Worm (Caenorhabditis elegans) whole organism, L2 larva: ENCODE data around the gene Y41C4A.11.

Experiments
- C34F6.9 ChIP-seq: fragments of 150-350 bp; optimal IDR thresholded peaks from 2 replicates; lab custom pipeline; 2014; ENCODE audit warnings: missing biosample characterization, missing genetic modification characterization
- ZK546.5 ChIP-seq: sonication (generic microtip); optimal IDR thresholded peaks from 2 replicates; lab custom pipeline; 2017; ENCODE audit warnings: missing biosample characterization, missing genetic modification characterization
- ama-1 ChIP-seq: fragments of 150-350 bp; optimal IDR thresholded peaks from 2 replicates; lab custom pipeline; 2018; ENCODE audit warnings: inconsistent platforms
- ceh-82 ChIP-seq: fragments of 150-350 bp; optimal IDR thresholded peaks from 2 replicates; lab custom pipeline; 2014; ENCODE audit warnings: missing biosample characterization, missing genetic modification characterization
- dmd-4 ChIP-seq: sonication (generic microtip); optimal IDR thresholded peaks from 2 replicates; lab custom pipeline; 2017; ENCODE audit warnings: missing biosample characterization, missing genetic modification characterization
- egl-27 ChIP-seq: sonication (generic microtip); optimal IDR thresholded peaks from 3 replicates; lab custom pipeline; 2017; ENCODE audit warnings: missing biosample characterization, missing genetic modification reagents, missing genetic modification characterization
- lin-13 ChIP-seq: fragments of 150-350 bp; optimal IDR thresholded peaks from 2 replicates; lab custom pipeline; 2014; ENCODE audit warnings: missing biosample characterization, missing genetic modification reagents, missing genetic modification characterization
- mbf-1 ChIP-seq: sonication (generic microtip); optimal IDR thresholded peaks from 2 replicates; lab custom pipeline; 2017; ENCODE audit warnings: missing biosample characterization, missing genetic modification characterization
- mdl-1 ChIP-seq, 2 experiments: fragments of 150-350 bp in 1 of 2; sonication (generic microtip) in 1 of 2; optimal IDR thresholded peaks; 2 replicates each; lab custom pipeline; 2017; ENCODE audit warnings: missing biosample characterization in 2 of 2, missing genetic modification characterization in 2 of 2
- nhr-237 ChIP-seq: fragments of 150-350 bp; optimal IDR thresholded peaks from 2 replicates; lab custom pipeline; 2014; ENCODE audit warnings: missing biosample characterization, missing genetic modification characterization
- nhr-25 ChIP-seq: fragments of 150-350 bp; sonication (generic microtip); optimal IDR thresholded peaks from 3 replicates; lab custom pipeline; 2014; ENCODE audit warnings: missing biosample characterization, missing genetic modification characterization
- skn-1 ChIP-seq: sonication (generic microtip); optimal IDR thresholded peaks from 2 replicates; lab custom pipeline; 2017; ENCODE audit warnings: missing biosample characterization, missing genetic modification characterization
- sma-9 ChIP-seq, 2 experiments: fragments of 150-350 bp in 1 of 2; sonication (generic microtip) in 1 of 2; optimal IDR thresholded peaks; 2 replicates each; lab custom pipeline; 2014 to 2016; ENCODE audit warnings: missing genetic modification characterization in 2 of 2, mild to moderate bottlenecking in 1 of 2, missing biosample characterization in 1 of 2, missing compliant biosample characterization in 1 of 2, missing genetic modification reagents in 1 of 2, moderate library complexity in 1 of 2

DNA sequence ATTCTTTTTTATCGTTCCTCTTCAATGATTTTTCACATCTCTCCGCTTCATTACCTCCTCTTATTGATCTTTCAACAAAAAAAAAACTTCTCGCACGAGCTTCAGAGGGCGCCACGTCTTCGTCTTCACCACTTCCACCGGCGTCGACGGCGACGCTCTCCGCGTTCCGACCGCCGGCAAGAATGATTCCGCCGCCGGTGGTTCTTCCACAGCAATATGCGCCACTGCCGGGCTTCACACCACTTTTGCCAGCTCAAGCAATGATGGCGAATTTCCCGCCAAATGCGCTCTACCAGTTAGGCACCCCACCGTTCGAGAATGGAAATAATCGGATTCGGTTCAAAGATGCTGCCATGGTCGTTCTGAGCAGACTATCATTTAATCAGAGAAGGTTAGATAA lies 36.6 kb upstream of the Y41C4A.11 start:
- no peak for TF ChIP-seq nhr-25 (tag; lab: Kevin White, UChicago)
- no peak for TF ChIP-seq ama-1 (lab: Kevin White, UChicago)
- no peak for TF ChIP-seq ZK546.5 (tag; lab: Kevin White, UChicago)
- TF ChIP-seq ceh-82 (tag; lab: Kevin White, UChicago): no peak
- no peak for TF ChIP-seq dmd-4 (tag; lab: Kevin White, UChicago)
- TF ChIP-seq mdl-1 (tag; optimal IDR thresholded peaks at IDR 0.05; lab: Kevin White, UChicago): no peak
- TF ChIP-seq skn-1 (tag; lab: Kevin White, UChicago): no peak
- no peak for TF ChIP-seq C34F6.9
- no peak for TF ChIP-seq mbf-1 (tag; lab: Kevin White, UChicago)
- no peak for TF ChIP-seq lin-13
- no peak for TF ChIP-seq nhr-237 (tag; lab: Kevin White, UChicago)
- TF ChIP-seq sma-9 (GFP tag; optimal IDR thresholded peaks at IDR 0.05; lab: Kevin White, UChicago): no peak
- no peak for TF ChIP-seq sma-9 (tag; optimal IDR thresholded peaks at IDR 0.05; lab: Kevin White, UChicago)
- TF ChIP-seq egl-27 (tag; lab: Kevin White, UChicago): no peak
